Fruit fly (Drosophila melanogaster) whole organism, embryonic: ENCODE measurements around the gene PXo.

Experiments
- Abd-B ChIP-seq: fragments of 200-800 bp; sonication (Bioruptor generic); optimal IDR thresholded peaks from 2 replicates; lab custom pipeline; 2018; ENCODE audit warnings: missing biosample characterization, mild to moderate bottlenecking, missing genetic modification characterization, moderate library complexity
- Asciz ChIP-seq: fragments of 200-800 bp; sonication (Bioruptor generic); optimal IDR thresholded peaks from 2 replicates; lab custom pipeline; 2017; ENCODE audit warnings: missing biosample characterization, mild to moderate bottlenecking, missing genetic modification characterization, missing genetic modification reagents
- CG10274 ChIP-seq: fragments of 200-800 bp; sonication (Bioruptor generic); optimal IDR thresholded peaks from 3 replicates; lab custom pipeline; 2017; ENCODE audit warnings: missing biosample characterization, mild to moderate bottlenecking, missing genetic modification characterization
- CG10321 ChIP-seq: fragments of 200-800 bp; sonication (Bioruptor generic); IDR thresholded peaks from 2 replicates; pipeline ENCODE4 v1.3.6; 2022; ENCODE audit warnings: missing biosample characterization, missing genetic modification characterization
- CG12391 ChIP-seq: fragments of 200-800 bp; sonication (Bioruptor generic); optimal IDR thresholded peaks from 3 replicates; lab custom pipeline; 2018; ENCODE audit warnings: missing biosample characterization, mild to moderate bottlenecking, missing genetic modification characterization, moderate library complexity
- CG12744 ChIP-seq: fragments of 200-800 bp; sonication (Bioruptor generic); optimal IDR thresholded peaks from 2 replicates; lab custom pipeline; 2016; ENCODE audit warnings: missing biosample characterization, missing genetic modification characterization
- CG13624 ChIP-seq: fragments of 200-800 bp; sonication (Bioruptor generic); optimal IDR thresholded peaks from 2 replicates; lab custom pipeline; 2016; ENCODE audit warnings: missing biosample characterization, missing genetic modification characterization
- CG1529 ChIP-seq: fragments of 200-800 bp; sonication (Bioruptor generic); optimal IDR thresholded peaks from 3 replicates; lab custom pipeline; 2018; ENCODE audit warnings: missing biosample characterization, missing genetic modification characterization
- CG1647 ChIP-seq: fragments of 200-800 bp; sonication (Bioruptor generic); optimal IDR thresholded peaks from 3 replicates; lab custom pipeline; 2016; ENCODE audit warnings: missing biosample characterization, missing genetic modification characterization
- CG17829 ChIP-seq: fragments of 200-800 bp; optimal IDR thresholded peaks from 2 replicates; lab custom pipeline; 2019; ENCODE audit warnings: missing biosample characterization, mild to moderate bottlenecking, missing genetic modification characterization, moderate library complexity
- CG6175 ChIP-seq: fragments of 200-800 bp; sonication (Bioruptor generic); IDR thresholded peaks from 3 replicates; pipeline ENCODE4 v1.3.6; 2022; ENCODE audit warnings: missing biosample characterization, missing genetic modification characterization
- CG6689 ChIP-seq: fragments of 200-800 bp; sonication (Bioruptor generic); IDR thresholded peaks from 2 replicates; pipeline ENCODE4 v1.3.6; 2022; ENCODE audit warnings: missing biosample characterization, missing genetic modification characterization
- CG6791 ChIP-seq: fragments of 200-800 bp; sonication (Bioruptor generic); IDR thresholded peaks from 3 replicates; pipeline ENCODE4 v1.3.6; 2022; ENCODE audit warnings: missing biosample characterization, missing genetic modification characterization; ENCODE audit not compliant: partially characterized antibody
- CG8290 ChIP-seq, 3 experiments: fragments of 200-800 bp; sonication (Bioruptor generic); optimal IDR thresholded peaks; 2 replicates each; lab custom pipeline; 2016 to 2019; ENCODE audit warnings: missing biosample characterization in 3 of 3, missing genetic modification characterization in 3 of 3, mild to moderate bottlenecking in 2 of 3, moderate library complexity in 1 of 3
- CG8765 ChIP-seq: fragments of 200-800 bp; sonication (Bioruptor generic); IDR thresholded peaks from 2 replicates; pipeline ENCODE4 v1.3.6; 2022; ENCODE audit warnings: missing biosample characterization, missing genetic modification characterization
- Camta ChIP-seq: fragments of 200-800 bp; sonication (Bioruptor generic); optimal IDR thresholded peaks from 2 replicates; lab custom pipeline; 2016; ENCODE audit warnings: missing biosample characterization, missing genetic modification characterization
- Eip74EF ChIP-seq, 2 experiments: fragments of 200-800 bp in 1 of 2; fragments of >200 bp in 1 of 2; sonication (Bioruptor generic) in 1 of 2; optimal IDR thresholded peaks; 2 replicates each; lab custom pipeline; 2017 to 2019; ENCODE audit warnings: missing biosample characterization in 2 of 2, missing genetic modification characterization in 2 of 2, mild to moderate bottlenecking in 1 of 2, moderate library complexity in 1 of 2
- Lim3 ChIP-seq: fragments of 200-800 bp; sonication (Bioruptor generic); IDR thresholded peaks from 2 replicates; pipeline ENCODE4 v1.3.6; 2022; ENCODE audit warnings: missing biosample characterization, missing genetic modification characterization
- Myb ChIP-seq: fragments of 200-800 bp; sonication (Bioruptor generic); optimal IDR thresholded peaks from 2 replicates; lab custom pipeline; 2016; ENCODE audit warnings: missing biosample characterization, missing genetic modification characterization
- ab ChIP-seq: fragments of 200-800 bp; sonication (Bioruptor generic); optimal IDR thresholded peaks from 2 replicates; lab custom pipeline; 2016; ENCODE audit warnings: missing biosample characterization, missing genetic modification characterization
- ash1 ChIP-seq: fragments of 200-800 bp; sonication (Bioruptor generic); optimal IDR thresholded peaks from 2 replicates; lab custom pipeline; 2018; ENCODE audit warnings: missing biosample characterization, mild to moderate bottlenecking, missing genetic modification characterization
- bsh ChIP-seq, 2 experiments: fragments of 200-800 bp; sonication (Bioruptor generic); optimal IDR thresholded peaks; 2 replicates each; lab custom pipeline; 2017 to 2018; ENCODE audit warnings: mild to moderate bottlenecking in 2 of 2, missing biosample characterization in 2 of 2, missing genetic modification characterization in 2 of 2, moderate library complexity in 1 of 2
- chm ChIP-seq: fragments of 200-800 bp; sonication (Bioruptor generic); IDR thresholded peaks from 2 replicates; pipeline ENCODE4 v1.3.6; 2022; ENCODE audit warnings: missing biosample characterization, missing genetic modification characterization
- ci ChIP-seq: fragments of 200-800 bp; sonication (Bioruptor generic); IDR thresholded peaks from 3 replicates; pipeline ENCODE4 v1.3.6; 2022; ENCODE audit warnings: missing biosample characterization, missing genetic modification characterization
- da ChIP-seq: fragments of 200-800 bp; sonication (Bioruptor generic); optimal IDR thresholded peaks from 2 replicates; lab custom pipeline; 2016; ENCODE audit warnings: missing biosample characterization, missing genetic modification characterization
- dmrt99B ChIP-seq: fragments of 200-800 bp; sonication (Bioruptor generic); optimal IDR thresholded peaks from 2 replicates; lab custom pipeline; 2018; ENCODE audit warnings: missing biosample characterization, mild to moderate bottlenecking, missing genetic modification characterization, moderate library complexity
- esg ChIP-seq: fragments of 200-800 bp; sonication (Bioruptor generic); conservative IDR thresholded peaks from 2 replicates; pipeline ENCODE4 v1.3.6; 2022; ENCODE audit warnings: missing biosample characterization, missing genetic modification characterization
- exex ChIP-seq: fragments of 200-800 bp; sonication (Bioruptor generic); optimal IDR thresholded peaks from 4 replicates; lab custom pipeline; 2018; ENCODE audit warnings: missing biosample characterization, mild to moderate bottlenecking, missing genetic modification characterization, moderate library complexity
- gfzf ChIP-seq: fragments of 200-800 bp; sonication (Bioruptor generic); optimal IDR thresholded peaks from 2 replicates; lab custom pipeline; 2016; ENCODE audit warnings: missing biosample characterization, mild to moderate bottlenecking, missing genetic modification characterization, moderate library complexity
- her ChIP-seq: fragments of 200-800 bp; sonication (Bioruptor generic); optimal IDR thresholded peaks from 2 replicates; lab custom pipeline; 2016; ENCODE audit warnings: missing biosample characterization, missing genetic modification characterization
- hkb ChIP-seq, 2 experiments: fragments of 200-800 bp in 1 of 2; fragments of >200 bp in 1 of 2; sonication (Bioruptor generic) in 1 of 2; IDR thresholded peaks in 1 of 2; optimal IDR thresholded peaks in 1 of 2; 2 replicates each; pipeline versions ENCODE4 v1.3.6 to Lab custom; 2017 to 2022; ENCODE audit warnings: missing biosample characterization in 1 of 2, missing genetic modification characterization in 1 of 2
- knrl ChIP-seq: fragments of 200-800 bp; sonication (Bioruptor generic); IDR thresholded peaks from 3 replicates; pipeline ENCODE4 v1.3.6; 2022; ENCODE audit warnings: missing biosample characterization, missing genetic modification characterization; ENCODE audit not compliant: partially characterized antibody
- lola ChIP-seq, 3 experiments: fragments of >200 bp in 2 of 3; fragments of 200-800 bp in 1 of 3; sonication (Bioruptor generic) in 1 of 3; optimal IDR thresholded peaks; 2 replicates each; lab custom pipeline; 2017 to 2019; ENCODE audit warnings: missing biosample characterization in 3 of 3, missing genetic modification characterization in 3 of 3, mild to moderate bottlenecking in 1 of 3, moderate library complexity in 1 of 3
- luna ChIP-seq: fragments of 200-800 bp; sonication (Bioruptor generic); optimal IDR thresholded peaks from 2 replicates; lab custom pipeline; 2016; ENCODE audit warnings: missing biosample characterization, missing genetic modification characterization
- nom ChIP-seq: fragments of 200-800 bp; sonication (Bioruptor generic); optimal IDR thresholded peaks from 2 replicates; lab custom pipeline; 2017; ENCODE audit warnings: missing biosample characterization, missing genetic modification characterization, mild to moderate bottlenecking, moderate library complexity, missing genetic modification reagents
- schlank ChIP-seq: fragments of 200-800 bp; sonication (Bioruptor generic); optimal IDR thresholded peaks from 2 replicates; lab custom pipeline; 2018; ENCODE audit warnings: missing biosample characterization, mild to moderate bottlenecking, missing genetic modification characterization
- seq ChIP-seq: fragments of 200-800 bp; sonication (Bioruptor generic); IDR thresholded peaks from 2 replicates; pipeline ENCODE4 v1.3.6; 2022; ENCODE audit warnings: missing biosample characterization, missing genetic modification characterization
- sisA ChIP-seq: fragments of 200-800 bp; sonication (Bioruptor generic); IDR thresholded peaks from 2 replicates; pipeline ENCODE4 v1.3.6; 2022; ENCODE audit warnings: missing biosample characterization, missing genetic modification characterization
- ssp ChIP-seq: fragments of 200-800 bp; sonication (Bioruptor generic); IDR thresholded peaks from 2 replicates; pipeline ENCODE4 v1.3.6; 2022; ENCODE audit warnings: missing biosample characterization, missing genetic modification characterization
- stc ChIP-seq: fragments of 200-800 bp; sonication (Bioruptor generic); IDR thresholded peaks from 2 replicates; pipeline ENCODE4 v1.3.6; 2022; ENCODE audit warnings: missing biosample characterization, missing genetic modification characterization
- tap ChIP-seq: fragments of 200-800 bp; optimal IDR thresholded peaks from 3 replicates; lab custom pipeline; 2019; ENCODE audit warnings: missing biosample characterization, mild to moderate bottlenecking, missing genetic modification characterization, moderate library complexity
- tin ChIP-seq: fragments of 200-800 bp; sonication (Bioruptor generic); optimal IDR thresholded peaks from 3 replicates; lab custom pipeline; 2016; ENCODE audit warnings: missing biosample characterization, missing genetic modification characterization
- tll ChIP-seq, 2 experiments: fragments of 200-800 bp in 1 of 2; fragments of >200 bp in 1 of 2; sonication (Bioruptor generic) in 1 of 2; optimal IDR thresholded peaks; 2 replicates each; lab custom pipeline; 2017 to 2019; ENCODE audit warnings: missing biosample characterization in 2 of 2, missing genetic modification characterization in 2 of 2, mild to moderate bottlenecking in 1 of 2, moderate library complexity in 1 of 2
- twi ChIP-seq: fragments of 200-800 bp; optimal IDR thresholded peaks from 2 replicates; lab custom pipeline; 2019; ENCODE audit warnings: missing biosample characterization, mild to moderate bottlenecking, missing genetic modification characterization, moderate library complexity
- vvl ChIP-seq: fragments of 200-800 bp; sonication (Bioruptor generic); IDR thresholded peaks from 2 replicates; pipeline ENCODE4 v1.3.6; 2022; ENCODE audit warnings: missing biosample characterization, missing genetic modification characterization
- zen ChIP-seq: fragments of 200-800 bp; sonication (Bioruptor generic); optimal IDR thresholded peaks from 3 replicates; lab custom pipeline; 2018; ENCODE audit warnings: missing biosample characterization, mild to moderate bottlenecking, missing genetic modification characterization, moderate library complexity

The PXo gene

DNA sequence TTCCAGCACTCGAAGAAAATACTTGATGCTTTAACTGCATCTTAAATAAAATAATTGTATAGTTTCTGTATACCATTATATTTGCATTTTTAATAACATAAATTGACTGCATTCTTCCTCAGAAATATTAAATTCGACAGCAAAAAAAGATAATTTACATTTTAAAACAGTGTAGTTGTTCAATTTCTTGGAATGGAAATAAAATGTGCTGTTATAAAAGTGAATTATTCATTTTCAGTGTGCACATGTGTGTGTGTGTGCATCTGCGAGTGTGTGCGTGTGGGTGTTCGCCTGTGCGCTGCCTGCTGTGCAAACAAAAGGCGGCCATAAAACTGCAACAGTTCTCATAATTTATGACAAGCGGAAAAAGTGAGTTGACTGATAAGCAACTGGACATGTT lies 31.0 kb upstream of the PXo start (continued):
- TF ChIP-seq da (no peak), ab (GFP tag; lab: Kevin White, UChicago) (no peak), schlank (tag; lab: Kevin White, UChicago) (no peak), Abd-B (GFP tag; lab: Kevin White, UChicago) (peak; percentile 34), CG10321 (GFP tag; lab: Robert Waterston, UW) (no peak), chm (GFP tag; lab: Robert Waterston, UW) (no peak), Myb (GFP tag; lab: Kevin White, UChicago) (no peak), twi (tag; lab: Kevin White, UChicago) (peak; percentile 66), tll (GFP tag; optimal IDR thresholded peaks at IDR 0.05; lab: Kevin White, UChicago) (peak in 1 of 2 experiments; percentile 53), vvl (GFP tag; lab: Robert Waterston, UW) (peak; percentile 48; the same call in 1 of the 2 replicates), CG12391 (peak; percentile 52), bsh (GFP tag; optimal IDR thresholded peaks at IDR 0.05; lab: Kevin White, UChicago) (peak in 1 of 2 experiments; percentile 67), CG1529 (GFP tag; lab: Kevin White, UChicago) (peak; percentile 0), CG6689 (GFP tag; lab: Robert Waterston, UW) (peak; percentile 39; the same call in 1 of the 2 replicates), CG17829 (tag; lab: Kevin White, UChicago) (peak; percentile 52), CG1647 (GFP tag; lab: Kevin White, UChicago) (no peak), ash1 (no peak), CG8765 (GFP tag; lab: Robert Waterston, UW) (no peak), seq (no peak), CG8290 (GFP tag; optimal IDR thresholded peaks at IDR 0.05; lab: Kevin White, UChicago) (no peak), CG8290 (tag; optimal IDR thresholded peaks at IDR 0.05; lab: Kevin White, UChicago) (no peak), lola (GFP tag; optimal IDR thresholded peaks at IDR 0.05; lab: Kevin White, UChicago) (peak in 1 of 3 experiments; percentile 61), knrl (GFP tag; lab: Robert Waterston, UW) (no peak), CG10274 (GFP tag; lab: Kevin White, UChicago) (no peak), CG12744 (GFP tag; lab: Kevin White, UChicago) (no peak), esg (no peak; the same call in 1 of the 2 replicates), luna (GFP tag; lab: Kevin White, UChicago) (no peak), tin (GFP tag; lab: Kevin White, UChicago) (no peak), tap (tag; lab: Kevin White, UChicago) (peak; percentile 3), CG6175 (GFP tag; lab: Robert Waterston, UW) (no peak), zen (tag; lab: Kevin White, UChicago) (peak; percentile 70), Eip74EF (GFP tag; optimal IDR thresholded peaks at IDR 0.05; lab: Kevin White, UChicago) (peak in 1 of 2 experiments; percentile 38), Lim3 (GFP tag; lab: Robert Waterston, UW) (no peak), CG13624 (GFP tag; lab: Kevin White, UChicago) (no peak), stc (GFP tag; lab: Robert Waterston, UW) (no peak), dmrt99B (tag; lab: Kevin White, UChicago) (peak; percentile 62), ssp (GFP tag; lab: Robert Waterston, UW) (0 out of 2 replicates have a peak, but pooled peaks have one; percentile 23), Camta (no peak), sisA (GFP tag; lab: Robert Waterston, UW) (no peak), nom (GFP tag; lab: Kevin White, UChicago) (no peak), exex (tag; lab: Kevin White, UChicago) (no peak), her (GFP tag; lab: Kevin White, UChicago) (no peak), Asciz (GFP tag; lab: Kevin White, UChicago) (peak; percentile 40), CG6791 (GFP tag; lab: Robert Waterston, UW) (no peak), hkb (optimal IDR thresholded peaks at IDR 0.05; lab: Kevin White, UChicago) (no peak), hkb (GFP tag; IDR thresholded peaks at IDR 0.05; lab: Robert Waterston, UW) (peak; percentile 29; the same call in 1 of the 2 replicates), gfzf (no peak), ci (0 out of 3 replicates have a peak, but pooled peaks have one; percentile 27)
- TF ChIP-seq, all 482 proteins: peak for 78
